Fruit fly (Drosophila melanogaster) whole organism, embryonic: ENCODE data around the gene CG34305.

Experiments used
- Bdp1 ChIP-seq: fragments of 200-800 bp; sonication (Bioruptor generic); optimal IDR thresholded peaks from 3 replicates; lab custom pipeline; 2016; ENCODE audit warnings: missing biosample characterization, missing genetic modification characterization
- CG11085 ChIP-seq: fragments of 200-800 bp; sonication (Bioruptor generic); IDR thresholded peaks from 2 replicates; pipeline ENCODE4 v1.3.6; 2022; ENCODE audit warnings: missing biosample characterization, missing genetic modification characterization
- CG12942 ChIP-seq: fragments of 200-800 bp; sonication (Bioruptor generic); optimal IDR thresholded peaks from 3 replicates; lab custom pipeline; 2016; ENCODE audit warnings: missing biosample characterization, missing genetic modification characterization
- CG13296 ChIP-seq: fragments of 200-800 bp; sonication (Bioruptor generic); optimal IDR thresholded peaks from 3 replicates; lab custom pipeline; 2018; ENCODE audit warnings: missing biosample characterization, mild to moderate bottlenecking, missing genetic modification characterization
- CG17361 ChIP-seq: fragments of 200-800 bp; sonication (Bioruptor generic); IDR thresholded peaks from 3 replicates; pipeline ENCODE4 v1.3.6; 2022; ENCODE audit warnings: missing biosample characterization, missing genetic modification characterization
- CG17385 ChIP-seq: fragments of 200-800 bp; sonication (Bioruptor generic); optimal IDR thresholded peaks from 3 replicates; lab custom pipeline; 2018; ENCODE audit warnings: missing biosample characterization, mild to moderate bottlenecking, missing genetic modification characterization
- CG2712 ChIP-seq: fragments of 200-800 bp; optimal IDR thresholded peaks from 3 replicates; lab custom pipeline; 2019; ENCODE audit warnings: missing biosample characterization, mild to moderate bottlenecking, missing genetic modification characterization, moderate library complexity
- CG30020 ChIP-seq: fragments of 200-800 bp; optimal IDR thresholded peaks from 2 replicates; lab custom pipeline; 2019; ENCODE audit warnings: missing biosample characterization, mild to moderate bottlenecking, missing genetic modification characterization, moderate library complexity
- CG3281 ChIP-seq: fragments of 200-800 bp; sonication (Bioruptor generic); optimal IDR thresholded peaks from 3 replicates; lab custom pipeline; 2017; ENCODE audit warnings: missing biosample characterization, mild to moderate bottlenecking, missing genetic modification characterization
- CG4820 ChIP-seq: fragments of 200-800 bp; sonication (Bioruptor generic); optimal IDR thresholded peaks from 3 replicates; lab custom pipeline; 2016; ENCODE audit warnings: missing biosample characterization, missing genetic modification characterization
- CG6272 ChIP-seq: fragments of 200-800 bp; sonication (Bioruptor generic); IDR thresholded peaks from 2 replicates; pipeline ENCODE4 v1.3.6; 2022; ENCODE audit warnings: missing biosample characterization, missing genetic modification characterization
- CG6654 ChIP-seq: fragments of 200-800 bp; sonication (Bioruptor generic); optimal IDR thresholded peaks from 2 replicates; lab custom pipeline; 2017; ENCODE audit warnings: missing biosample characterization, mild to moderate bottlenecking, missing genetic modification characterization
- CG7963 ChIP-seq: fragments of 200-800 bp; sonication (Bioruptor generic); IDR thresholded peaks from 3 replicates; pipeline ENCODE4 v1.3.6; 2022; ENCODE audit warnings: missing biosample characterization, missing genetic modification characterization; ENCODE audit not compliant: partially characterized antibody
- CG9727 ChIP-seq: fragments of 200-800 bp; sonication (Bioruptor generic); optimal IDR thresholded peaks from 3 replicates; lab custom pipeline; 2017; ENCODE audit warnings: missing biosample characterization, mild to moderate bottlenecking, missing genetic modification characterization
- Dad ChIP-seq: fragments of 200-800 bp; sonication (Bioruptor generic); optimal IDR thresholded peaks from 3 replicates; lab custom pipeline; 2016; ENCODE audit warnings: missing biosample characterization, missing genetic modification characterization
- Deaf1 ChIP-seq: fragments of 200-800 bp; optimal IDR thresholded peaks from 3 replicates; lab custom pipeline; 2019; ENCODE audit warnings: missing biosample characterization, mild to moderate bottlenecking, missing genetic modification characterization, moderate library complexity
- Dfd ChIP-seq, 2 experiments: fragments of >200 bp; optimal IDR thresholded peaks; 2 replicates each; lab custom pipeline; 2017; ENCODE audit warnings: missing biosample characterization in 2 of 2, missing genetic modification characterization in 2 of 2
- Dip2 ChIP-seq: fragments of 200-800 bp; sonication (Bioruptor generic); IDR thresholded peaks from 2 replicates; pipeline ENCODE4 v1.3.6; 2022; ENCODE audit warnings: missing biosample characterization, missing genetic modification characterization
- Ets97D ChIP-seq: fragments of 200-800 bp; sonication (Bioruptor generic); optimal IDR thresholded peaks from 3 replicates; lab custom pipeline; 2016; ENCODE audit warnings: missing biosample characterization, missing genetic modification characterization
- H15 ChIP-seq: fragments of 200-800 bp; sonication (Bioruptor generic); IDR thresholded peaks from 3 replicates; pipeline ENCODE4 v1.3.6; 2022; ENCODE audit warnings: missing biosample characterization, missing genetic modification characterization
- H2.0 ChIP-seq: fragments of 200-800 bp; sonication (Bioruptor generic); IDR thresholded peaks from 2 replicates; pipeline ENCODE4 v1.3.6; 2022; ENCODE audit warnings: missing biosample characterization, missing genetic modification characterization
- HLH54F ChIP-seq: fragments of 200-800 bp; sonication (Bioruptor generic); optimal IDR thresholded peaks from 3 replicates; lab custom pipeline; 2016; ENCODE audit warnings: missing biosample characterization, missing genetic modification characterization
- Hr39 ChIP-seq: fragments of >200 bp; optimal IDR thresholded peaks from 2 replicates; lab custom pipeline; 2017
- Jarid2 ChIP-seq: fragments of 200-800 bp; sonication (Bioruptor generic); optimal IDR thresholded peaks from 3 replicates; lab custom pipeline; 2017; ENCODE audit warnings: mild to moderate bottlenecking, missing biosample characterization, missing genetic modification reagents, missing genetic modification characterization
- Mrtf ChIP-seq: fragments of 200-800 bp; sonication (Bioruptor generic); IDR thresholded peaks from 3 replicates; pipeline ENCODE4 v1.3.6; 2022; ENCODE audit warnings: missing biosample characterization, missing genetic modification characterization
- Nf-YC ChIP-seq: fragments of 200-800 bp; optimal IDR thresholded peaks from 3 replicates; lab custom pipeline; 2019; ENCODE audit warnings: missing biosample characterization, mild to moderate bottlenecking, missing genetic modification characterization, moderate library complexity
- Oaz ChIP-seq: fragments of 200-800 bp; sonication (Bioruptor generic); IDR thresholded peaks from 2 replicates; pipeline ENCODE4 v1.3.6; 2022; ENCODE audit warnings: missing biosample characterization, missing genetic modification characterization
- Stat92E ChIP-seq, 3 experiments: fragments of >200 bp in 2 of 3; fragments of 200-800 bp in 1 of 3; sonication (Bioruptor generic) in 1 of 3; optimal IDR thresholded peaks; 2 replicates each; lab custom pipeline; 2017 to 2019; ENCODE audit warnings: missing biosample characterization in 3 of 3, missing genetic modification characterization in 3 of 3, mild to moderate bottlenecking in 1 of 3, moderate library complexity in 1 of 3
- Taf1 ChIP-seq: fragments of 200-800 bp; sonication (Bioruptor generic); IDR thresholded peaks from 2 replicates; pipeline ENCODE4 v1.3.6; 2022; ENCODE audit warnings: missing biosample characterization, missing genetic modification characterization
- Usf ChIP-seq: fragments of 200-800 bp; sonication (Bioruptor generic); optimal IDR thresholded peaks from 2 replicates; lab custom pipeline; 2017; ENCODE audit warnings: missing genotype, missing biosample characterization, missing genetic modification characterization
- chn ChIP-seq: fragments of 200-800 bp; sonication (Bioruptor generic); optimal IDR thresholded peaks from 2 replicates; lab custom pipeline; 2016; ENCODE audit warnings: missing biosample characterization, missing genetic modification characterization
- dimm ChIP-seq: fragments of 200-800 bp; sonication (Bioruptor generic); IDR thresholded peaks from 2 replicates; pipeline ENCODE4 v1.3.6; 2022; ENCODE audit warnings: missing biosample characterization, missing genetic modification characterization
- emc ChIP-seq: fragments of 200-800 bp; sonication (Bioruptor generic); optimal IDR thresholded peaks from 2 replicates; lab custom pipeline; 2016; ENCODE audit warnings: missing biosample characterization, missing genetic modification characterization
- esg ChIP-seq: fragments of 200-800 bp; sonication (Bioruptor generic); conservative IDR thresholded peaks from 2 replicates; pipeline ENCODE4 v1.3.6; 2022; ENCODE audit warnings: missing biosample characterization, missing genetic modification characterization
- ewg ChIP-seq: fragments of 200-800 bp; sonication (Bioruptor generic); optimal IDR thresholded peaks from 3 replicates; lab custom pipeline; 2017; ENCODE audit warnings: mild to moderate bottlenecking, missing biosample characterization, missing genetic modification reagents, missing genetic modification characterization
- kah ChIP-seq: fragments of 200-800 bp; sonication (Bioruptor generic); optimal IDR thresholded peaks from 2 replicates; lab custom pipeline; 2018; ENCODE audit warnings: missing biosample characterization, mild to moderate bottlenecking, missing genetic modification characterization
- kni ChIP-seq: fragments of 200-800 bp; sonication (Bioruptor generic); optimal IDR thresholded peaks from 3 replicates; lab custom pipeline; 2017; ENCODE audit warnings: mild to moderate bottlenecking, missing biosample characterization, missing genetic modification reagents, missing genetic modification characterization
- mam ChIP-seq: fragments of 200-800 bp; sonication (Bioruptor generic); optimal IDR thresholded peaks from 3 replicates; lab custom pipeline; 2016; ENCODE audit warnings: missing biosample characterization, missing genetic modification characterization
- mld ChIP-seq: fragments of 200-800 bp; sonication (Bioruptor generic); IDR thresholded peaks from 3 replicates; pipeline ENCODE4 v1.3.6; 2022; ENCODE audit warnings: missing biosample characterization, missing genetic modification characterization; ENCODE audit not compliant: partially characterized antibody
- oc ChIP-seq: fragments of 200-800 bp; sonication (Bioruptor generic); optimal IDR thresholded peaks from 2 replicates; lab custom pipeline; 2018; ENCODE audit warnings: missing biosample characterization, mild to moderate bottlenecking, missing genetic modification characterization, moderate library complexity
- odd ChIP-seq: fragments of 200-800 bp; sonication (Bioruptor generic); optimal IDR thresholded peaks from 2 replicates; lab custom pipeline; 2017; ENCODE audit warnings: missing biosample characterization, mild to moderate bottlenecking, missing genetic modification characterization
- org-1 ChIP-seq: fragments of 200-800 bp; sonication (Bioruptor generic); optimal IDR thresholded peaks from 2 replicates; lab custom pipeline; 2017; ENCODE audit warnings: missing biosample characterization, missing genetic modification characterization
- peb ChIP-seq: fragments of 200-800 bp; sonication (Bioruptor generic); IDR thresholded peaks from 2 replicates; pipeline ENCODE4 v1.3.6; 2022; ENCODE audit warnings: missing biosample characterization, missing genetic modification characterization
- run ChIP-seq: fragments of 200-800 bp; sonication (Bioruptor generic); optimal IDR thresholded peaks from 3 replicates; lab custom pipeline; 2018; ENCODE audit warnings: missing biosample characterization, mild to moderate bottlenecking, missing genetic modification characterization
- sqz ChIP-seq: fragments of 200-800 bp; sonication (Bioruptor generic); optimal IDR thresholded peaks from 3 replicates; lab custom pipeline; 2018; ENCODE audit warnings: missing biosample characterization, mild to moderate bottlenecking, missing genetic modification characterization
- tgo ChIP-seq: fragments of 200-800 bp; sonication (Bioruptor generic); IDR thresholded peaks from 3 replicates; pipeline ENCODE4 v1.3.6; 2022; ENCODE audit warnings: missing biosample characterization, missing genetic modification characterization
- tna ChIP-seq: fragments of 200-800 bp; sonication (Bioruptor generic); IDR thresholded peaks from 2 replicates; pipeline ENCODE4 v1.3.6; 2022; ENCODE audit warnings: missing biosample characterization, missing genetic modification characterization; ENCODE audit not compliant: partially characterized antibody
- trh ChIP-seq: fragments of 200-800 bp; sonication (Bioruptor generic); optimal IDR thresholded peaks from 2 replicates; lab custom pipeline; 2016; ENCODE audit warnings: missing biosample characterization, missing genetic modification characterization
- vvl ChIP-seq: fragments of 200-800 bp; sonication (Bioruptor generic); IDR thresholded peaks from 2 replicates; pipeline ENCODE4 v1.3.6; 2022; ENCODE audit warnings: missing biosample characterization, missing genetic modification characterization

The CG34305 gene

dm6 chr3R:4215264-4215993 lies 27.5 kb downstream of the CG34305 start, which contains the start of gene CG14636 (continued):
- TF ChIP-seq tgo (GFP tag; lab: Robert Waterston, UW) (peak; percentile 85), CG11085 (GFP tag; lab: Robert Waterston, UW) (peak; percentile 24; the same call in 1 of the 2 replicates), mld (GFP tag; lab: Robert Waterston, UW) (no peak), Mrtf (GFP tag; lab: Robert Waterston, UW) (peak; percentile 62; the same call in 1 of the 3 replicates), Ets97D (GFP tag; lab: Kevin White, UChicago) (peak; percentile 14), CG7963 (GFP tag; lab: Robert Waterston, UW) (0 out of 3 replicates have a peak, but pooled peaks have one; percentile 31), Nf-YC (tag; lab: Kevin White, UChicago) (peak; percentile 75), sqz (GFP tag; lab: Kevin White, UChicago) (peak; percentile 28), run (peak; percentile 34), org-1 (GFP tag; lab: Kevin White, UChicago) (peak; percentile 74), HLH54F (GFP tag; lab: Kevin White, UChicago) (peak; percentile 66), ewg (GFP tag; lab: Kevin White, UChicago) (peak; percentile 23), CG17361 (peak; percentile 54; the same call in 2 of the 3 replicates), Usf (peak; percentile 28), Hr39 (lab: Kevin White, UChicago) (no peak), Dfd (GFP tag; optimal IDR thresholded peaks at IDR 0.05; lab: Kevin White, UChicago) (no peak), CG3281 (GFP tag; lab: Kevin White, UChicago) (peak; percentile 71), kah (peak; percentile 23), odd (GFP tag; lab: Kevin White, UChicago) (peak; percentile 66), CG6654 (GFP tag; lab: Kevin White, UChicago) (no peak), oc (tag; lab: Kevin White, UChicago) (no peak), CG4820 (GFP tag; lab: Kevin White, UChicago) (peak; percentile 39), Jarid2 (peak; percentile 30), tna (GFP tag; lab: Robert Waterston, UW) (no peak), Deaf1 (tag; lab: Kevin White, UChicago) (peak; percentile 57), CG9727 (GFP tag; lab: Kevin White, UChicago) (peak; percentile 39), CG6272 (GFP tag; lab: Robert Waterston, UW) (peak; percentile 68), trh (GFP tag; lab: Kevin White, UChicago) (no peak), peb (GFP tag; lab: Robert Waterston, UW) (peak; percentile 57), H15 (0 out of 3 replicates have a peak, but pooled peaks have one; percentile 49), CG30020 (tag; lab: Kevin White, UChicago) (no peak), CG12942 (GFP tag; lab: Kevin White, UChicago) (peak; percentile 45), Dad (GFP tag; lab: Kevin White, UChicago) (peak; percentile 39), CG2712 (tag; lab: Kevin White, UChicago) (peak; percentile 43), Bdp1 (GFP tag; lab: Kevin White, UChicago) (peak; percentile 36), emc (GFP tag; lab: Kevin White, UChicago) (peak; percentile 9), kni (no peak), vvl (GFP tag; lab: Robert Waterston, UW) (peak; percentile 76), Dip2 (GFP tag; lab: Robert Waterston, UW) (0 out of 2 replicates have a peak, but pooled peaks have one; percentile 17), H2.0 (GFP tag; lab: Robert Waterston, UW) (peak; percentile 57; the same call in 1 of the 2 replicates), mam (peak; percentile 73), esg (peak; percentile 77), CG13296 (GFP tag; lab: Kevin White, UChicago) (peak; percentile 80), dimm (GFP tag; lab: Robert Waterston, UW) (peak; percentile 5; the same call in 1 of the 2 replicates), Taf1 (GFP tag; lab: Robert Waterston, UW) (peak; percentile 35; the same call in 1 of the 2 replicates), Stat92E (GFP tag; optimal IDR thresholded peaks at IDR 0.05; lab: Kevin White, UChicago) (no peak), Oaz (GFP tag; lab: Robert Waterston, UW) (peak; percentile 81), CG17385 (GFP tag; lab: Kevin White, UChicago) (peak; percentile 68), chn (GFP tag; lab: Kevin White, UChicago) (peak; percentile 21)
